Worm (Caenorhabditis elegans) whole organism, early embryonic: ENCODE results near the gene Y41E3.22.
"Not testable (repeated sequence)": the region's sequence is repeated elsewhere in the genome, so short reads cannot be mapped to it uniquely, and the experiment has no call there.

Source experiments
- B0310.2 ChIP-seq: sonication (generic microtip); optimal IDR thresholded peaks from 2 replicates; lab custom pipeline; 2016; ENCODE audit warnings: mild to moderate bottlenecking, missing genetic modification characterization, missing compliant biosample characterization
- F13C5.2 ChIP-seq: sonication (generic microtip); optimal IDR thresholded peaks from 2 replicates; lab custom pipeline; 2017; ENCODE audit warnings: mild to moderate bottlenecking, missing genetic modification characterization, inconsistent platforms, missing compliant biosample characterization
- aly-1 ChIP-seq: sonication (generic microtip); optimal IDR thresholded peaks from 2 replicates; lab custom pipeline; 2016; ENCODE audit warnings: missing genetic modification characterization, missing compliant biosample characterization
- ama-1 ChIP-seq: fragments of 150-350 bp; optimal IDR thresholded peaks from 2 replicates; lab custom pipeline; 2014
- ceh-13 ChIP-seq: fragments of 200-800 bp; sonication (Bioruptor generic); optimal IDR thresholded peaks from 2 replicates; lab custom pipeline; 2018; ENCODE audit warnings: mild to moderate bottlenecking, missing genetic modification characterization, missing compliant biosample characterization
- ceh-36 ChIP-seq: sonication (generic microtip); optimal IDR thresholded peaks from 2 replicates; lab custom pipeline; 2016; ENCODE audit warnings: missing genetic modification characterization, inconsistent platforms, missing compliant biosample characterization
- ets-7 ChIP-seq: sonication (generic microtip); optimal IDR thresholded peaks from 2 replicates; lab custom pipeline; 2016; ENCODE audit warnings: missing genotype, missing genetic modification characterization, missing compliant biosample characterization
- flt-1 ChIP-seq: fragments of 200-800 bp; sonication (Bioruptor generic); IDR thresholded peaks from 2 replicates; pipeline ENCODE4 v1.3.6; 2022; ENCODE audit warnings: missing genetic modification characterization, missing compliant biosample characterization
- hmbx-1 ChIP-seq: sonication (generic microtip); optimal IDR thresholded peaks from 2 replicates; lab custom pipeline; 2016; ENCODE audit warnings: mild to moderate bottlenecking, missing genetic modification characterization, missing compliant biosample characterization
- hmg-4 ChIP-seq: fragments of 200-800 bp; sonication (Bioruptor generic); optimal IDR thresholded peaks from 2 replicates; lab custom pipeline; 2018; ENCODE audit warnings: mild to moderate bottlenecking, missing genetic modification characterization, missing compliant biosample characterization
- hnd-1 ChIP-seq: sonication (generic microtip); optimal IDR thresholded peaks from 2 replicates; lab custom pipeline; 2016; ENCODE audit warnings: missing genetic modification characterization, missing compliant biosample characterization
- tbx-11 ChIP-seq: fragments of 200-800 bp; sonication (Bioruptor generic); IDR thresholded peaks from 2 replicates; pipeline ENCODE4 v1.3.6; 2022; ENCODE audit warnings: missing genetic modification characterization, missing compliant biosample characterization
- tbx-37 ChIP-seq: fragments of 200-800 bp; sonication (Bioruptor generic); conservative IDR thresholded peaks from 2 replicates; pipeline ENCODE4 v1.3.6; 2022; ENCODE audit warnings: missing genetic modification reagents, missing genetic modification characterization, missing compliant biosample characterization

- not testable (repeated sequence) for TF ChIP-seq tbx-11 (GFP tag; lab: Robert Waterston, UW); flt-1; B0310.2 (tag; lab: Kevin White, UChicago); ama-1; tbx-37 (GFP tag; lab: Robert Waterston, UW); hmbx-1 (tag; lab: Kevin White, UChicago); hmg-4 (GFP tag; lab: Kevin White, UChicago); aly-1; ceh-13 (GFP tag; lab: Kevin White, UChicago); F13C5.2 (tag; lab: Kevin White, UChicago); ets-7 (tag; lab: Kevin White, UChicago); hnd-1 (tag; lab: Kevin White, UChicago); ceh-36
Measured at ce11 chrIV:14938596-14938995, 11.9 kb upstream of the Y41E3.22 start, which contains the start of gene Y57G11C.30.
